Fruit fly (Drosophila melanogaster) whole organism: Measurements from ENCODE around the gene P5cr.

Experiments
- CG8478 ChIP-seq: fragments of >200 bp; optimal IDR thresholded peaks from 2 replicates; lab custom pipeline; 2018; ENCODE audit warnings: inconsistent platforms
- pan ChIP-seq: fragments of >200 bp; optimal IDR thresholded peaks from 2 replicates; lab custom pipeline; 2017
- psq ChIP-seq: fragments of >200 bp; optimal IDR thresholded peaks from 2 replicates; lab custom pipeline; 2017
- usp ChIP-seq: fragments of >200 bp; optimal IDR thresholded peaks from 2 replicates; lab custom pipeline; 2017; ENCODE audit warnings: missing biosample characterization, missing genetic modification characterization, mixed read lengths

DNA sequence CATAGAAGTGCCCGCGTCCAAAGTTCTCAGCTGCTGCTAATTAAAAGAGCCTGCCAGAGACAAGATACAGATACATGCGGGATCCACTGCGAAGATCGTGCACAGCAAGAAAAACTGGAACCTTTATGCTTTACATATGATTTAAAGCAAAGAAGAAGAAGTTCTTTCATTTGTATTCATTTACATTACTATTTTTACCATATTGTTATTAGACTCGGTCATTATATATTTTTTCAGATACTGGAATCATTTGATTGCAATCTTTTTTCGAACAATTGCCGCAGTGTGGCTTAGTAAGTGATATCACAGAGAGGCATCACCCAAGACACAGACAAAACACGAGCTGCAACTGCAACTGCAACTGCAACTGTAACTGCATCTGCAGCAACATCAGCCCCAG lies 46.4 kb downstream of the P5cr start:
- no peak for TF ChIP-seq psq (lab: Kevin White, UChicago)
- no peak for TF ChIP-seq CG8478 (lab: Kevin White, UChicago)
- no peak for TF ChIP-seq usp (GFP tag; lab: Kevin White, UChicago)
- TF ChIP-seq pan (lab: Kevin White, UChicago): no peak
